Fruit fly (Drosophila melanogaster) whole organism, pupa: ENCODE results near the gene Spn75F.

Experiments used
- CG10348 ChIP-seq: fragments of 200-800 bp; sonication (Bioruptor generic); IDR thresholded peaks from 2 replicates; pipeline ENCODE4 v1.3.6; 2022; ENCODE audit warnings: missing biosample characterization, missing genetic modification characterization
- CG12605 ChIP-seq: fragments of 200-800 bp; sonication (Bioruptor generic); IDR thresholded peaks from 2 replicates; pipeline ENCODE4 v1.3.6; 2022; ENCODE audit warnings: missing biosample characterization, missing genetic modification characterization
- CG13204 ChIP-seq: fragments of 200-800 bp; sonication (Bioruptor generic); optimal IDR thresholded peaks from 2 replicates; lab custom pipeline; 2018; ENCODE audit warnings: missing biosample characterization, mild to moderate bottlenecking, missing genetic modification characterization, moderate library complexity
- CG14655 ChIP-seq: fragments of 200-800 bp; sonication (Bioruptor generic); optimal IDR thresholded peaks from 3 replicates; lab custom pipeline; 2017; ENCODE audit warnings: mild to moderate bottlenecking, missing biosample characterization, missing genetic modification reagents, missing genetic modification characterization
- CG15710 ChIP-seq: fragments of 200-800 bp; sonication (Bioruptor generic); optimal IDR thresholded peaks from 2 replicates; lab custom pipeline; 2018; ENCODE audit warnings: missing biosample characterization, mild to moderate bottlenecking, missing genetic modification characterization, moderate library complexity
- CG17806 ChIP-seq: fragments of 200-800 bp; sonication (Bioruptor generic); optimal IDR thresholded peaks from 2 replicates; lab custom pipeline; 2018; ENCODE audit warnings: missing biosample characterization, mild to moderate bottlenecking, missing genetic modification characterization, moderate library complexity
- CG32121 ChIP-seq: fragments of 200-800 bp; sonication (Bioruptor generic); IDR thresholded peaks from 2 replicates; pipeline ENCODE4 v1.3.6; 2022; ENCODE audit warnings: missing biosample characterization, missing genetic modification characterization
- CG34367 ChIP-seq: fragments of 200-800 bp; sonication (Bioruptor generic); optimal IDR thresholded peaks from 2 replicates; lab custom pipeline; 2018; ENCODE audit warnings: missing biosample characterization, mild to moderate bottlenecking, missing genetic modification characterization
- CG4496 ChIP-seq: fragments of 200-800 bp; sonication (Bioruptor generic); IDR thresholded peaks from 3 replicates; pipeline ENCODE4 v1.3.6; 2022; ENCODE audit warnings: missing biosample characterization, missing genetic modification characterization
- CG8159 ChIP-seq: fragments of 200-800 bp; sonication (Bioruptor generic); optimal IDR thresholded peaks from 3 replicates; lab custom pipeline; 2018; ENCODE audit warnings: missing biosample characterization, mild to moderate bottlenecking, missing genetic modification characterization, moderate library complexity
- CG8301 ChIP-seq: fragments of 200-800 bp; sonication (Bioruptor generic); optimal IDR thresholded peaks from 2 replicates; lab custom pipeline; 2018; ENCODE audit warnings: missing biosample characterization, mild to moderate bottlenecking, missing genetic modification characterization
- CG9948 ChIP-seq: fragments of 200-800 bp; sonication (Bioruptor generic); optimal IDR thresholded peaks from 2 replicates; lab custom pipeline; 2018; ENCODE audit warnings: missing biosample characterization, mild to moderate bottlenecking, missing genetic modification characterization, moderate library complexity
- D1 ChIP-seq: fragments of 200-800 bp; sonication (Bioruptor generic); optimal IDR thresholded peaks from 2 replicates; lab custom pipeline; 2018; ENCODE audit warnings: missing biosample characterization, mild to moderate bottlenecking, missing genetic modification characterization, moderate library complexity
- EcR ChIP-seq: fragments of 200-800 bp; sonication (Bioruptor generic); optimal IDR thresholded peaks from 3 replicates; lab custom pipeline; 2019; ENCODE audit warnings: missing biosample characterization, missing genetic modification characterization, mild to moderate bottlenecking, moderate library complexity, missing genetic modification reagents
- Ets98B ChIP-seq: fragments of 200-800 bp; sonication (Bioruptor generic); IDR thresholded peaks from 2 replicates; pipeline ENCODE4 v1.3.6; 2022; ENCODE audit warnings: missing biosample characterization, missing genetic modification characterization
- Pif1A ChIP-seq: fragments of 200-800 bp; sonication (Bioruptor generic); optimal IDR thresholded peaks from 3 replicates; lab custom pipeline; 2016; ENCODE audit warnings: missing biosample characterization, missing genetic modification characterization
- Pif1B ChIP-seq: fragments of 200-800 bp; sonication (Bioruptor generic); optimal IDR thresholded peaks from 3 replicates; lab custom pipeline; 2016; ENCODE audit warnings: missing biosample characterization, missing genetic modification characterization
- Snoo ChIP-seq: fragments of 200-800 bp; sonication (Bioruptor generic); optimal IDR thresholded peaks from 3 replicates; lab custom pipeline; 2017; ENCODE audit warnings: missing biosample characterization, mild to moderate bottlenecking, missing genetic modification characterization, inconsistent platforms
- fd96Ca ChIP-seq: fragments of 200-800 bp; sonication (Bioruptor generic); IDR thresholded peaks from 3 replicates; pipeline ENCODE4 v1.3.6; 2022; ENCODE audit warnings: missing biosample characterization, missing genetic modification characterization
- gl ChIP-seq: fragments of 200-800 bp; sonication (Bioruptor generic); optimal IDR thresholded peaks from 2 replicates; lab custom pipeline; 2018; ENCODE audit warnings: missing biosample characterization, mild to moderate bottlenecking, missing genetic modification characterization
- rn ChIP-seq: fragments of 200-800 bp; sonication (Bioruptor generic); IDR thresholded peaks from 2 replicates; pipeline ENCODE4 v1.3.6; 2022; ENCODE audit warnings: missing biosample characterization, missing genetic modification characterization

Spn75F gene

dm6 chr3L:19091423-19092124, 37.9 kb downstream of the Spn75F start:
- peak; percentile 87 for TF ChIP-seq CG13204
- TF ChIP-seq Pif1B = peak; percentile 39
- TF ChIP-seq CG8159 (tag; lab: Kevin White, UChicago) = peak; percentile 15
- TF ChIP-seq gl (tag; lab: Kevin White, UChicago) = peak; percentile 8
- TF ChIP-seq CG32121 (GFP tag; lab: Robert Waterston, UW) = peak; percentile 52; the same call in 1 of the 2 replicates
- TF ChIP-seq Ets98B (GFP tag; lab: Robert Waterston, UW) = no peak
- peak; percentile 0 for TF ChIP-seq Snoo
- TF ChIP-seq CG14655 (GFP tag; lab: Kevin White, UChicago) = no peak
- peak; percentile 37; the same call in 2 of the 3 replicates for TF ChIP-seq fd96Ca (GFP tag; lab: Robert Waterston, UW)
- no peak for TF ChIP-seq CG17806 (tag; lab: Kevin White, UChicago)
- no peak for TF ChIP-seq rn (GFP tag; lab: Robert Waterston, UW)
- TF ChIP-seq Pif1A (GFP tag; lab: Kevin White, UChicago) = no peak
- peak; percentile 64 for TF ChIP-seq EcR (GFP tag; lab: Kevin White, UChicago)
- TF ChIP-seq D1 (tag; lab: Kevin White, UChicago) = no peak

dm6 chr3L:19089120-19089519, 40.3 kb downstream of the Spn75F start:
- TF ChIP-seq Ets98B (GFP tag; lab: Robert Waterston, UW) = no peak
- no peak for TF ChIP-seq EcR (GFP tag; lab: Kevin White, UChicago)
- no peak for TF ChIP-seq CG32121 (GFP tag; lab: Robert Waterston, UW)
- no peak for TF ChIP-seq CG14655 (GFP tag; lab: Kevin White, UChicago)
- no peak for TF ChIP-seq Pif1A (GFP tag; lab: Kevin White, UChicago)
- TF ChIP-seq rn (GFP tag; lab: Robert Waterston, UW) = no peak
- no peak for TF ChIP-seq CG15710 (tag; lab: Kevin White, UChicago)
- TF ChIP-seq CG17806 (tag; lab: Kevin White, UChicago) = no peak
- TF ChIP-seq CG9948 = no peak
- no peak for TF ChIP-seq CG4496
- no peak for TF ChIP-seq CG8301 (tag; lab: Kevin White, UChicago)
- no peak for TF ChIP-seq CG34367
- no peak for TF ChIP-seq Pif1B
- TF ChIP-seq gl (tag; lab: Kevin White, UChicago) = no peak
- TF ChIP-seq CG13204 = no peak

dm6 chr3L:19087369-19088275, 41.8 kb downstream of the Spn75F start:
- TF ChIP-seq CG8159 (tag; lab: Kevin White, UChicago) (peak; percentile 64), CG4496 (peak; percentile 60; the same call in 1 of the 3 replicates), CG34367 (no peak), CG9948 (peak; percentile 48), Pif1B (no peak), fd96Ca (GFP tag; lab: Robert Waterston, UW) (no peak), CG14655 (GFP tag; lab: Kevin White, UChicago) (peak; percentile 28), Ets98B (GFP tag; lab: Robert Waterston, UW) (no peak), gl (tag; lab: Kevin White, UChicago) (no peak), CG8301 (tag; lab: Kevin White, UChicago) (no peak), CG15710 (tag; lab: Kevin White, UChicago) (peak; percentile 37), CG17806 (tag; lab: Kevin White, UChicago) (peak; percentile 42), CG13204 (peak; percentile 45), EcR (GFP tag; lab: Kevin White, UChicago) (no peak), Snoo (peak; percentile 28)
- TF ChIP-seq, all 21 proteins: peak for 8

- TF ChIP-seq CG14655 (GFP tag; lab: Kevin White, UChicago) (peak; percentile 93), Pif1A (GFP tag; lab: Kevin White, UChicago) (peak; percentile 75), EcR (GFP tag; lab: Kevin White, UChicago) (peak; percentile 92), CG32121 (GFP tag; lab: Robert Waterston, UW) (peak; percentile 95), CG34367 (peak; percentile 76), Ets98B (GFP tag; lab: Robert Waterston, UW) (peak; percentile 87), CG13204 (peak; percentile 75), fd96Ca (GFP tag; lab: Robert Waterston, UW) (peak; percentile 89), CG4496 (peak; percentile 93), CG12605 (peak; percentile 85), D1 (tag; lab: Kevin White, UChicago) (peak; percentile 79), rn (GFP tag; lab: Robert Waterston, UW) (peak; percentile 81), CG15710 (tag; lab: Kevin White, UChicago) (peak; percentile 91), gl (tag; lab: Kevin White, UChicago) (peak; percentile 68), CG10348 (GFP tag; lab: Robert Waterston, UW) (peak; percentile 73; the same call in 1 of the 2 replicates), Snoo (peak; percentile 82), CG9948 (peak; percentile 88), CG17806 (tag; lab: Kevin White, UChicago) (peak; percentile 87), Pif1B (peak; percentile 83), CG8159 (tag; lab: Kevin White, UChicago) (peak; percentile 93), CG8301 (tag; lab: Kevin White, UChicago) (peak; percentile 90)
Measured at dm6 chr3L:19086364-19087200, 42.9 kb downstream of the Spn75F start, which contains the start of gene Mkp3. TSS of gene Mkp3 (minus strand) at chr3L:19086426.
